Worm (Caenorhabditis elegans): ENCODE data around the gene max-1.

DNA sequence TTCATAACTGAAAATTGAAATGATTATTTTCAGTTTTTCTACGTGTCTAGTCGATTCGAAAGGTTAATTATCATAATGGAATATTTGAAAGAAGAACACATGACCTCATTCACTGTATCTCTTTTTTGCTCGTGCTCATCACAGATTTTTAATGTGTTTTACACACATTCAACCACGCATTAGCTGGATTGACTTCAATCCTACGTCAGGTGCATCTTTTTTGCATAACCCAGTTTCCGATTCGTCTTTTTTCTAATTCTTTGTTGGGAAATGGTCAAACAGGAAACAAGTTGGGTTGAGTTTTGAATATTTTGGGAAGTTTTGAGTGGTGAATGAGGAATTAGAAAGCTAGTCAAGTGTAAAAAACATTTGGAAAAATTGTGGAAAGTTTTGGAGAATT is 49.7 kb downstream of the max-1 start:
- TF ChIP-seq ztf-18 (tag; optimal IDR thresholded peaks at IDR 0.05) (no peak), nfyb-1 (GFP tag; IDR thresholded peaks at IDR 0.05) (no peak), ama-1 (optimal IDR thresholded peaks at IDR 0.05) (no peak), ama-1 (GFP tag; optimal IDR thresholded peaks at IDR 0.05) (no peak), bed-2 (GFP tag; IDR thresholded peaks at IDR 0.05) (no peak), C06A6.2 (GFP tag; conservative IDR thresholded peaks at IDR 0.05) (no peak), nhr-179 (tag; optimal IDR thresholded peaks at IDR 0.05) (no peak)

Measured in whole organism, young adult.